Fruit fly (Drosophila melanogaster): ENCODE results near the gene Pli.

The Pli gene

dm6 chr3R:23920874-23921539 lies 31.2 kb upstream of the Pli start (continued):
- no peak for TF ChIP-seq lbe (GFP tag; optimal IDR thresholded peaks at IDR 0.05)
- TF ChIP-seq Sry-β (GFP tag; optimal IDR thresholded peaks at IDR 0.05): no peak
- peak; percentile 29; the same call in 1 of the 2 replicates for TF ChIP-seq CG7372 (GFP tag; IDR thresholded peaks at IDR 0.05)
- peak; percentile 66 for TF ChIP-seq CG11247 (GFP tag; IDR thresholded peaks at IDR 0.05)
- peak; percentile 30; the same call in 1 of the 3 replicates for TF ChIP-seq B-H1 (GFP tag; IDR thresholded peaks at IDR 0.05)
- TF ChIP-seq ap (GFP tag; IDR thresholded peaks at IDR 0.05): no peak
- TF ChIP-seq mam (GFP tag; optimal IDR thresholded peaks at IDR 0.05): peak; percentile 40
- TF ChIP-seq CG10959 (GFP tag; IDR thresholded peaks at IDR 0.05): no peak; the same call in 1 of the 2 replicates
- TF ChIP-seq CG3847 (GFP tag; IDR thresholded peaks at IDR 0.05): peak; percentile 57
- peak; percentile 22 for TF ChIP-seq Hand (GFP tag; optimal IDR thresholded peaks at IDR 0.05)
- peak; percentile 75 for TF ChIP-seq dysf (GFP tag; IDR thresholded peaks at IDR 0.05)
- no peak for TF ChIP-seq CG8359 (GFP tag; optimal IDR thresholded peaks at IDR 0.05; ENCODE audit: borderline replicate concordance)
- peak; percentile 10 for TF ChIP-seq CG8944 (GFP tag; optimal IDR thresholded peaks at IDR 0.05)
- peak; percentile 16 for TF ChIP-seq Nf-YB (GFP tag; optimal IDR thresholded peaks at IDR 0.05)
- 0 out of 3 replicates have a peak, but pooled peaks have one; percentile 40 for TF ChIP-seq otp (GFP tag; IDR thresholded peaks at IDR 0.05)
- peak; percentile 52 for TF ChIP-seq CG6689 (GFP tag; IDR thresholded peaks at IDR 0.05)
- TF ChIP-seq ftz-f1 (GFP tag; optimal IDR thresholded peaks at IDR 0.05): peak; percentile 79
- peak; percentile 43 for TF ChIP-seq scrt (GFP tag; optimal IDR thresholded peaks at IDR 0.05)
- peak; percentile 55 for TF ChIP-seq CG34376 (GFP tag; optimal IDR thresholded peaks at IDR 0.05)
- no peak for TF ChIP-seq CG12942 (GFP tag; optimal IDR thresholded peaks at IDR 0.05)
- TF ChIP-seq H15 (GFP tag; IDR thresholded peaks at IDR 0.05): no peak
- no peak for TF ChIP-seq tll (GFP tag; optimal IDR thresholded peaks at IDR 0.05)
- TF ChIP-seq caup (GFP tag; optimal IDR thresholded peaks at IDR 0.05; ENCODE audit: severe bottlenecking): peak; percentile 76
- peak; percentile 31 for TF ChIP-seq tx (GFP tag; optimal IDR thresholded peaks at IDR 0.05)
- TF ChIP-seq H2.0 (GFP tag; IDR thresholded peaks at IDR 0.05): peak; percentile 44
- no peak for TF ChIP-seq CG12104 (GFP tag; optimal IDR thresholded peaks at IDR 0.05)
- no peak for TF ChIP-seq CG4404 (GFP tag; IDR thresholded peaks at IDR 0.05)
- peak; percentile 28 for TF ChIP-seq CG31365 (tag; optimal IDR thresholded peaks at IDR 0.05)
- no peak; the same call in 1 of the 2 replicates for TF ChIP-seq ham (GFP tag; IDR thresholded peaks at IDR 0.05)
- no peak for TF ChIP-seq pan (optimal IDR thresholded peaks at IDR 0.05)
- peak in 1 of 2 experiments; percentile 38 for TF ChIP-seq pan (GFP tag; optimal IDR thresholded peaks at IDR 0.05 in 1 of 2, IDR thresholded peaks at IDR 0.05 in 1 of 2)
- TF ChIP-seq CG13424 (tag; optimal IDR thresholded peaks at IDR 0.05): no peak
- peak; percentile 57 for TF ChIP-seq MBD-R2 (GFP tag; IDR thresholded peaks at IDR 0.05)
- TF ChIP-seq CG11398 (GFP tag; optimal IDR thresholded peaks at IDR 0.05): peak; percentile 49
- TF ChIP-seq tap (tag; optimal IDR thresholded peaks at IDR 0.05): no peak
- TF ChIP-seq CG31388 (GFP tag; optimal IDR thresholded peaks at IDR 0.05): no peak
- no peak for TF ChIP-seq Oli (tag; optimal IDR thresholded peaks at IDR 0.05)
- peak; percentile 51 for TF ChIP-seq Abd-B (GFP tag; optimal IDR thresholded peaks at IDR 0.05)
- no peak for TF ChIP-seq CG8089 (GFP tag; optimal IDR thresholded peaks at IDR 0.05)
- TF ChIP-seq CG16779 (GFP tag; IDR thresholded peaks at IDR 0.05): peak; percentile 75
- no peak for TF ChIP-seq CG4854 (GFP tag; optimal IDR thresholded peaks at IDR 0.05)
- TF ChIP-seq CG34224 (GFP tag; IDR thresholded peaks at IDR 0.05; ENCODE audit: partially characterized antibody): no peak
- TF ChIP-seq CG31224 (GFP tag; IDR thresholded peaks at IDR 0.05): peak; percentile 78
- TF ChIP-seq chn (GFP tag; optimal IDR thresholded peaks at IDR 0.05): peak; percentile 34
- peak; percentile 71 for TF ChIP-seq Hmr (GFP tag; optimal IDR thresholded peaks at IDR 0.05)
- TF ChIP-seq croc (GFP tag; conservative IDR thresholded peaks at IDR 0.05): no peak
- no peak for TF ChIP-seq nerfin-1 (tag; optimal IDR thresholded peaks at IDR 0.05)
- no peak for TF ChIP-seq MTF-1 (GFP tag; optimal IDR thresholded peaks at IDR 0.05; ENCODE audit: borderline replicate concordance)
- peak; percentile 44 for TF ChIP-seq lilli (GFP tag; optimal IDR thresholded peaks at IDR 0.05)
- TF ChIP-seq CG9609 (GFP tag; optimal IDR thresholded peaks at IDR 0.05): peak; percentile 13

Measured in whole organism, embryonic.